Worm (Caenorhabditis elegans): Measurements from ENCODE around the gene mrp-6.

mrp-6 gene

ce11 chrX:4186656-4187055, at the start of gene mrp-6:
Gene mrp-6 (minus strand): TSS chrX:4186756.
- no peak for TF ChIP-seq blmp-1 (tag; optimal IDR thresholded peaks at IDR 0.05; ENCODE audit: insufficient read depth)
- TF ChIP-seq skn-1 (tag; optimal IDR thresholded peaks at IDR 0.05) = no peak
- TF ChIP-seq lsy-2 (tag; optimal IDR thresholded peaks at IDR 0.05) = no peak
- TF ChIP-seq gmeb-1 (tag; optimal IDR thresholded peaks at IDR 0.05) = no peak
- TF ChIP-seq crh-2 (tag; optimal IDR thresholded peaks at IDR 0.05) = no peak
- no peak for TF ChIP-seq elt-1 (tag; optimal IDR thresholded peaks at IDR 0.05)
- TF ChIP-seq unc-39 (tag; optimal IDR thresholded peaks at IDR 0.05) = no peak
- no peak for TF ChIP-seq sma-3 (GFP tag; optimal IDR thresholded peaks at IDR 0.05)
- TF ChIP-seq nhr-6 (tag; optimal IDR thresholded peaks at IDR 0.05) = no peak
- TF ChIP-seq nhr-21 (tag; optimal IDR thresholded peaks at IDR 0.05) = no peak
- no peak for TF ChIP-seq sem-4 (tag; optimal IDR thresholded peaks at IDR 0.05)
- TF ChIP-seq ceh-16 (tag; optimal IDR thresholded peaks at IDR 0.05) = no peak
- no peak for TF ChIP-seq ceh-82 (tag; optimal IDR thresholded peaks at IDR 0.05)

DNA sequence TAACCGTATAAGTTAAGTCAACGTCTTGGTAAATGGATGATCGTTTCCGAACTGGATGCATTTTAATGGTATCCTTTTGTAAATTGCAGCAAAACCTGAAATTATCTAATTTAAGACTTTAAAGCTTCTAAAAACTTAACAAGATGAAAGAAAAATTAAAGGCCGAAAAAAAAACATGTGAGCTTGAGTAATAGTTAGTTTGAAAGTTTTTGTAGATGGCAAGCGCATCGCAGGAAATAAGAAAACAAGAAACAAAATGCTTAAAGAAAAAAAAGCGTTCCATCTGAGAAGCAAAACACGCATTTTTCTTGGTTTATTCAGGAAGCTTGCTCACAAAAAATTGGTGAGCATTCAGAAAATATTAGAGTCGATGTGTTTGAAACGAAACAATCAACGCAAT, 49.2 kb upstream of the mrp-6 start, which contains the start of gene rab-37:
Gene rab-37, minus strand, starts transcription at position 101 of the 400 bp plus-strand sequence.
- no peak for TF ChIP-seq nhr-129 (tag; optimal IDR thresholded peaks at IDR 0.05)
- TF ChIP-seq unc-62 (GFP tag; optimal IDR thresholded peaks at IDR 0.05) = no peak
- TF ChIP-seq mdl-1 (tag; optimal IDR thresholded peaks at IDR 0.05) = no peak
- no peak for TF ChIP-seq fos-1 (tag; optimal IDR thresholded peaks at IDR 0.05)
- no peak for TF ChIP-seq lsy-2 (tag; optimal IDR thresholded peaks at IDR 0.05)
- TF ChIP-seq ztf-4 (tag; optimal IDR thresholded peaks at IDR 0.05) = no peak
- TF ChIP-seq C34F6.9 (tag; optimal IDR thresholded peaks at IDR 0.05) = no peak
- TF ChIP-seq mab-5 (tag; optimal IDR thresholded peaks at IDR 0.05) = no peak
- TF ChIP-seq nhr-21 (tag; optimal IDR thresholded peaks at IDR 0.05) = no peak
- no peak for TF ChIP-seq lin-13 (GFP tag; optimal IDR thresholded peaks at IDR 0.05)
- no peak for TF ChIP-seq nhr-237 (tag; optimal IDR thresholded peaks at IDR 0.05)
- no peak for TF ChIP-seq unc-55 (GFP tag; optimal IDR thresholded peaks at IDR 0.05)
- TF ChIP-seq skn-1 (tag; optimal IDR thresholded peaks at IDR 0.05) = no peak
- no peak for TF ChIP-seq alr-1 (tag; optimal IDR thresholded peaks at IDR 0.05)
- no peak for TF ChIP-seq nhr-25 (tag; optimal IDR thresholded peaks at IDR 0.05)
- no peak for TF ChIP-seq gmeb-1 (tag; optimal IDR thresholded peaks at IDR 0.05)
- no peak for TF ChIP-seq nhr-11 (tag; optimal IDR thresholded peaks at IDR 0.05)
- TF ChIP-seq nhr-23 (tag; optimal IDR thresholded peaks at IDR 0.05) = no peak
- no peak for TF ChIP-seq sma-9 (GFP tag; optimal IDR thresholded peaks at IDR 0.05)
- TF ChIP-seq sma-9 (tag; optimal IDR thresholded peaks at IDR 0.05) = no peak

ce11 chrX:4222779-4223387, 36.3 kb upstream of the mrp-6 start:
- peak; percentile 82 for TF ChIP-seq mab-5 (tag; optimal IDR thresholded peaks at IDR 0.05)
- no peak for TF ChIP-seq fos-1 (tag; optimal IDR thresholded peaks at IDR 0.05)
- peak; percentile 34 for TF ChIP-seq nhr-237 (tag; optimal IDR thresholded peaks at IDR 0.05)
- no peak for TF ChIP-seq blmp-1 (tag; optimal IDR thresholded peaks at IDR 0.05; ENCODE audit: insufficient read depth)
- peak; percentile 77 for TF ChIP-seq lin-11 (tag; optimal IDR thresholded peaks at IDR 0.05)
- no peak for TF ChIP-seq skn-1 (tag; optimal IDR thresholded peaks at IDR 0.05)
- no peak for TF ChIP-seq nhr-77 (tag; optimal IDR thresholded peaks at IDR 0.05)
- no peak for TF ChIP-seq ceh-82 (tag; optimal IDR thresholded peaks at IDR 0.05)
- peak; percentile 39 for TF ChIP-seq snpc-4 (tag; optimal IDR thresholded peaks at IDR 0.05)
- peak; percentile 62 for TF ChIP-seq C34F6.9 (tag; optimal IDR thresholded peaks at IDR 0.05)
- TF ChIP-seq lsy-2 (tag; optimal IDR thresholded peaks at IDR 0.05) = peak; percentile 39 to 81
- TF ChIP-seq peb-1 (tag; optimal IDR thresholded peaks at IDR 0.05) = no peak
- peak; percentile 76 for TF ChIP-seq crh-2 (tag; optimal IDR thresholded peaks at IDR 0.05)
- TF ChIP-seq unc-55 (GFP tag; optimal IDR thresholded peaks at IDR 0.05) = peak; percentile 49
- TF ChIP-seq ztf-4 (tag; optimal IDR thresholded peaks at IDR 0.05) = peak; percentile 80
- TF ChIP-seq ZK546.5 (tag; optimal IDR thresholded peaks at IDR 0.05) = no peak
- TF ChIP-seq aly-2 (tag; optimal IDR thresholded peaks at IDR 0.05) = no peak
- TF ChIP-seq zag-1 (tag; optimal IDR thresholded peaks at IDR 0.05) = no peak
- TF ChIP-seq nhr-12 (tag; optimal IDR thresholded peaks at IDR 0.05) = no peak
- TF ChIP-seq F13H6.1 (tag; optimal IDR thresholded peaks at IDR 0.05) = peak; percentile 97
- no peak for TF ChIP-seq ztf-1 (GFP tag; conservative IDR thresholded peaks at IDR 0.05)
- TF ChIP-seq sma-3 (GFP tag; optimal IDR thresholded peaks at IDR 0.05) = peak; percentile 94
- peak; percentile 14 for TF ChIP-seq ceh-16 (tag; optimal IDR thresholded peaks at IDR 0.05)
- TF ChIP-seq sma-9 (GFP tag; optimal IDR thresholded peaks at IDR 0.05) = peak; percentile 83
- no peak for TF ChIP-seq sma-9 (tag; optimal IDR thresholded peaks at IDR 0.05)
- TF ChIP-seq nhr-10 (tag; optimal IDR thresholded peaks at IDR 0.05) = peak; percentile 36
- no peak for TF ChIP-seq nhr-23 (tag; optimal IDR thresholded peaks at IDR 0.05)
- peak; percentile 63 for TF ChIP-seq ama-1 (optimal IDR thresholded peaks at IDR 0.05)
- TF ChIP-seq mbf-1 (tag; optimal IDR thresholded peaks at IDR 0.05) = no peak
- peak; percentile 86 for TF ChIP-seq nhr-6 (tag; optimal IDR thresholded peaks at IDR 0.05)
- TF ChIP-seq unc-62 (GFP tag; optimal IDR thresholded peaks at IDR 0.05) = peak; percentile 42
- peak; percentile 79 for TF ChIP-seq Y55F3AM.14 (GFP tag; optimal IDR thresholded peaks at IDR 0.05)
- TF ChIP-seq lin-39 (tag; optimal IDR thresholded peaks at IDR 0.05) = no peak
- TF ChIP-seq dmd-4 (tag; optimal IDR thresholded peaks at IDR 0.05) = no peak
- peak; percentile 48 for TF ChIP-seq lin-13 (GFP tag; optimal IDR thresholded peaks at IDR 0.05)
- peak; percentile 76 for TF ChIP-seq gmeb-1 (tag; optimal IDR thresholded peaks at IDR 0.05)
- peak; percentile 73 for TF ChIP-seq nhr-129 (tag; optimal IDR thresholded peaks at IDR 0.05)
- peak; percentile 91 for TF ChIP-seq nhr-21 (tag; optimal IDR thresholded peaks at IDR 0.05)
- TF ChIP-seq mdl-1 (tag; optimal IDR thresholded peaks at IDR 0.05) = peak; percentile 44 to 66
- peak; percentile 85 for TF ChIP-seq sem-4 (tag; optimal IDR thresholded peaks at IDR 0.05)
- TF ChIP-seq nhr-11 (tag; optimal IDR thresholded peaks at IDR 0.05) = no peak
- no peak for TF ChIP-seq R02D3.7 (tag; optimal IDR thresholded peaks at IDR 0.05)
